Fruit fly (Drosophila melanogaster): ENCODE results near the gene CG13250.

The CG13250 gene

DNA sequence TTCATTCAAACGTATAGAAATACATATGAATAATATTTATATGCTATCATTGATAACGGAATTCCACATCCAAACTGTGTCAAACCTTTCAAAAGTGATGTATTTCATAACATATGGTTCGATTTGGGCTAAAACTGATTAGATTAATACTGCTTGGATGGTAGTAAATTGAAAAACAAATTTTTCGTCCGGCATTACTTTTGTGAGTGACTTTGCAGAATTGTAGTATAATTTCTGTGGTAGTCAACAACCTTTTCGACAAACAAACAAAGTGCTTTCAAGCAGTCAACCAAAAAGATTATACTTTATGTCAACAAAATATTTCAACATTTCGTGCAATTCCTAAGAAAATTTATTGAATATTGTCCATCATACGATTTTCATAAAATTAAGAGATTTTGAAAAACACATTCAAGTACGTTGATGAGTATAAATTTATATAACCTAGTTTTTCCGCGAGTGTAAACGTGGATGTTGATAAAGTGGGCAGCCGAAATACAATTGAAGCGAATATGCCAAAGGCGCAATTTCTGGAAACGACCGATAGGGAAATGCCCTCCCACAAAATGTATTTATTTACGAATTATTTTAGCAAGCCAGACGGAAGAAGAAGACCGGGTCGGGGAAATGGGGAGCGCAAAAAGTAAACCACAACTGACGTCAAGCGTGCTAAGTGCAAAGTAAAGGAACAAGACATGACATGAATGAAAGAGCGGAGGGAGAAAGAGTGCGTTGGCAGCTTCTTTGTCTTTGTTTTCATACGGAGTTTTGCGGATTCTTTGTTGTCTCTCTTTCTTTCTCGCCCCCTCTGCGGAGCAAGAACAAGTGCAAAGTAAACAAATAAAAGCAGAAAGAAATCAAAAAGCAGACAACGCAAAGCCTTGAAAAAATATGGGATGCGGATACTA, 15.4 kb upstream of the CG13250 start (continued):
- 0 out of 2 replicates have a peak, but pooled peaks have one; percentile 7 for TF ChIP-seq CG15336 (GFP tag; IDR thresholded peaks at IDR 0.05)
- TF ChIP-seq CG11762 (GFP tag; optimal IDR thresholded peaks at IDR 0.05; ENCODE audit: insufficient read depth): no peak
- no peak for TF ChIP-seq Gug (GFP tag; IDR thresholded peaks at IDR 0.05)
- peak; percentile 48 for TF ChIP-seq lz (GFP tag; optimal IDR thresholded peaks at IDR 0.05)
- TF ChIP-seq CG1621 (tag; optimal IDR thresholded peaks at IDR 0.05): peak; percentile 47
- peak; percentile 17 for TF ChIP-seq net (GFP tag; optimal IDR thresholded peaks at IDR 0.05)
- no peak for TF ChIP-seq Sox15 (GFP tag; optimal IDR thresholded peaks at IDR 0.05)
- peak; percentile 56 for TF ChIP-seq Smox (GFP tag; optimal IDR thresholded peaks at IDR 0.05)
- peak; percentile 13 for TF ChIP-seq Blimp-1 (GFP tag; optimal IDR thresholded peaks at IDR 0.05)
- TF ChIP-seq spab (GFP tag; optimal IDR thresholded peaks at IDR 0.05): peak; percentile 52
- peak; percentile 59 for TF ChIP-seq dsx (GFP tag; optimal IDR thresholded peaks at IDR 0.05; ENCODE audit: poor library complexity, severe bottlenecking)
- peak; percentile 88 for TF ChIP-seq svp (GFP tag)
- no peak for TF ChIP-seq Ets21C (GFP tag; optimal IDR thresholded peaks at IDR 0.05)
- TF ChIP-seq CG8632 (GFP tag; optimal IDR thresholded peaks at IDR 0.05): peak; percentile 38
- peak; percentile 88 for TF ChIP-seq CG6163 (GFP tag; IDR thresholded peaks at IDR 0.05)
- TF ChIP-seq CG10631 (GFP tag; optimal IDR thresholded peaks at IDR 0.05): peak; percentile 21
- no peak for TF ChIP-seq CG6792 (GFP tag; optimal IDR thresholded peaks at IDR 0.05)
- TF ChIP-seq OdsH (GFP tag; optimal IDR thresholded peaks at IDR 0.05): peak; percentile 5
- TF ChIP-seq Eip78C (GFP tag): peak; percentile 81
- peak; percentile 57 for TF ChIP-seq Met (GFP tag; optimal IDR thresholded peaks at IDR 0.05)
- TF ChIP-seq Hr39 (GFP tag; optimal IDR thresholded peaks at IDR 0.05): peak; percentile 55
- TF ChIP-seq CG11294 (GFP tag; IDR thresholded peaks at IDR 0.05): no peak
- peak; percentile 26 for TF ChIP-seq Ets96B (tag; optimal IDR thresholded peaks at IDR 0.05)
- peak; percentile 10 for TF ChIP-seq acj6 (GFP tag; optimal IDR thresholded peaks at IDR 0.05)
- TF ChIP-seq CG31627 (GFP tag; optimal IDR thresholded peaks at IDR 0.05): peak; percentile 46
- peak; percentile 43; the same call in 2 of the 3 replicates for TF ChIP-seq CG8119 (GFP tag; IDR thresholded peaks at IDR 0.05)
- TF ChIP-seq CG6854 (GFP tag; optimal IDR thresholded peaks at IDR 0.05): peak; percentile 67
- no peak for TF ChIP-seq fd59A (GFP tag; optimal IDR thresholded peaks at IDR 0.05)
- TF ChIP-seq fd85E (GFP tag; optimal IDR thresholded peaks at IDR 0.05): no peak
- peak; percentile 36 for TF ChIP-seq pdm3 (GFP tag; optimal IDR thresholded peaks at IDR 0.05)

DNA sequence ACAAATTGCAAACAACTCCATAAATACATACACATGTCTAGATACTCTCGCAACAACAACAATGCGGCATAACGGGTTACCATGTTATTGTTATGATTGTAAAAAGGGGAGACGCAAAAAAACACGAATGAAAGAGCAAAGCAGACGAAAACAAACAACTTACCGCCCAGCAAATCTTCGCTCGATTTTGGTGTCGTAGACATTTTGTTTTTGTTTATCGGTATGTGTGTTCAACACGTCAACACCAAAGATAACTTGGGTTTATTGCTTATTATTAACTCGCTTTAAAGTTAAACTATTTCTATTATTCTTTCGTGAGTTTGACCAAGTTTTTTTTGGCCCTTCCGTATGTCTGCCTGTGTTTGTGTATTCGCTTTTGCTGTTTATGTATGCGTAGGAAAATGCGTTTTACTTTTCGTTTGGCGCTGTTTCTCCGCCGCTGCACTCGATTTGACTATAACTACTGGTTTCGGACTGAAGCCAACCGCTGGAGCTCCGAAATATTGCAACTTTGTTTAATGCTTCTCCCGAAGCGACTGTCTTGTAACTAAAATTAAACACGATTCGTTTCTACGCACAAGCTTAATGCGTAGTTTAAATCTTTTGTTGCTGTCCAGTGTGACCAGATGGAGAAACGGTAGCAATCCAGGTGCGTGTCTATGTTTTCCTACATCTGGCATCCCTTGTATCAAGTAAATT, 14.6 kb upstream of the CG13250 start, which contains the start of gene BNIP3:
BNIP3 (minus strand) TSS at position 589 of the 699 bp plus-strand sequence.
- TF ChIP-seq Sox14 (GFP tag; optimal IDR thresholded peaks at IDR 0.05) (peak; percentile 65), CG6808 (GFP tag; optimal IDR thresholded peaks at IDR 0.05) (no peak), vri (GFP tag; optimal IDR thresholded peaks at IDR 0.05) (peak; percentile 35), svp (GFP tag) (peak; percentile 45), fd59A (GFP tag; optimal IDR thresholded peaks at IDR 0.05) (no peak), Eip78C (GFP tag) (peak; percentile 55), fkh (GFP tag; optimal IDR thresholded peaks at IDR 0.05) (no peak), Smox (GFP tag; optimal IDR thresholded peaks at IDR 0.05) (no peak), dsx (GFP tag; optimal IDR thresholded peaks at IDR 0.05; ENCODE audit: poor library complexity, severe bottlenecking) (peak; percentile 86), Eip93F (GFP tag; optimal IDR thresholded peaks at IDR 0.05) (peak; percentile 2)

DNA sequence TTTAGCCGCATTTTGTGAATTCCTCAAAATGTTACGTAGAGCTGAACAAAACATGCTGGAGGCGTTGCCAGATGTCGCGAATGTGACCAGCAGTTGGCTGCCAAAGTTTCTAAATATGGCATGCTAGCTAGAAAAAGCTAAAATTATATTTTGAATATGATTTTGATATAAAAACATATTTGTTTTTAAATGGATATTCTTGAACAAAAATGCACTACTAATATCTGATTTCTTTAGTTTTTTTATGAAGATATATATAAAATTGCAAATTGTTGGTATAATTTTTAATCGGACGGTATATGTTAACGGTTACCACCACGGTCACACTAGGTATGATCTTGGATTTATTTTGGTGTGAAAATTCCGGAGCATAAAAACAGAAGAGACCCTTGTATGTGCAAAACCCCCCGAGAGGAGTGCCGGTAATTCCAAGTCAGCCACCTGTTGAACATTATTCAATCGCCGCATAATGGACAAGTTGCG, 12.8 kb upstream of the CG13250 start, which contains the start of the genes mTerf3 and CG5104:
mTerf3 (minus strand) TSS at position 86 of the 483 bp plus-strand sequence.
CG5104 (plus strand) TSS at position 323 of the 483 bp plus-strand sequence.
- no peak for TF ChIP-seq CG16779 (tag; optimal IDR thresholded peaks at IDR 0.05)
- no peak for TF ChIP-seq net (GFP tag; optimal IDR thresholded peaks at IDR 0.05)
- TF ChIP-seq CG32006 (GFP tag; optimal IDR thresholded peaks at IDR 0.05): no peak
- peak; percentile 23 for TF ChIP-seq Sox14 (GFP tag; optimal IDR thresholded peaks at IDR 0.05)
- TF ChIP-seq dsx (GFP tag; optimal IDR thresholded peaks at IDR 0.05; ENCODE audit: poor library complexity, severe bottlenecking): no peak
- no peak for TF ChIP-seq ss (GFP tag; optimal IDR thresholded peaks at IDR 0.05)
- no peak for TF ChIP-seq CG7368 (GFP tag; optimal IDR thresholded peaks at IDR 0.05)
- peak; percentile 0 for TF ChIP-seq esn (GFP tag; optimal IDR thresholded peaks at IDR 0.05)
- TF ChIP-seq lz (GFP tag; optimal IDR thresholded peaks at IDR 0.05): no peak
- no peak for TF ChIP-seq Sox102F (GFP tag; optimal IDR thresholded peaks at IDR 0.05)
- no peak for TF ChIP-seq Gug (GFP tag; IDR thresholded peaks at IDR 0.05)
- TF ChIP-seq svp (GFP tag): peak; percentile 31
- TF ChIP-seq Smox (GFP tag; optimal IDR thresholded peaks at IDR 0.05): peak; percentile 27
- no peak for TF ChIP-seq spab (GFP tag; optimal IDR thresholded peaks at IDR 0.05)
- TF ChIP-seq CG15336 (GFP tag; IDR thresholded peaks at IDR 0.05): no peak
- TF ChIP-seq CG31627 (GFP tag; optimal IDR thresholded peaks at IDR 0.05): peak; percentile 12
- no peak for TF ChIP-seq CG3919 (GFP tag; optimal IDR thresholded peaks at IDR 0.05)
- no peak for TF ChIP-seq CG11294 (GFP tag; IDR thresholded peaks at IDR 0.05)
- TF ChIP-seq pdm3 (GFP tag; optimal IDR thresholded peaks at IDR 0.05): peak; percentile 1
- TF ChIP-seq CG6792 (GFP tag; optimal IDR thresholded peaks at IDR 0.05): no peak
- no peak for TF ChIP-seq fd85E (GFP tag; optimal IDR thresholded peaks at IDR 0.05)
- TF ChIP-seq vri (GFP tag; optimal IDR thresholded peaks at IDR 0.05): peak; percentile 46
- TF ChIP-seq Eip78C (GFP tag): peak; percentile 66
- TF ChIP-seq Hr39 (GFP tag; optimal IDR thresholded peaks at IDR 0.05): no peak
